Fruit fly (Drosophila melanogaster) whole organism, pupa: Measurements from ENCODE around the gene CG31709.

Source experiments
- CG10348 ChIP-seq: fragments of 200-800 bp; sonication (Bioruptor generic); IDR thresholded peaks from 2 replicates; pipeline ENCODE4 v1.3.6; 2022; ENCODE audit warnings: missing biosample characterization, missing genetic modification characterization
- CG12605 ChIP-seq: fragments of 200-800 bp; sonication (Bioruptor generic); IDR thresholded peaks from 2 replicates; pipeline ENCODE4 v1.3.6; 2022; ENCODE audit warnings: missing biosample characterization, missing genetic modification characterization
- CG13204 ChIP-seq: fragments of 200-800 bp; sonication (Bioruptor generic); optimal IDR thresholded peaks from 2 replicates; lab custom pipeline; 2018; ENCODE audit warnings: missing biosample characterization, mild to moderate bottlenecking, missing genetic modification characterization, moderate library complexity
- CG14655 ChIP-seq: fragments of 200-800 bp; sonication (Bioruptor generic); optimal IDR thresholded peaks from 3 replicates; lab custom pipeline; 2017; ENCODE audit warnings: mild to moderate bottlenecking, missing biosample characterization, missing genetic modification reagents, missing genetic modification characterization
- CG15710 ChIP-seq: fragments of 200-800 bp; sonication (Bioruptor generic); optimal IDR thresholded peaks from 2 replicates; lab custom pipeline; 2018; ENCODE audit warnings: missing biosample characterization, mild to moderate bottlenecking, missing genetic modification characterization, moderate library complexity
- CG17806 ChIP-seq: fragments of 200-800 bp; sonication (Bioruptor generic); optimal IDR thresholded peaks from 2 replicates; lab custom pipeline; 2018; ENCODE audit warnings: missing biosample characterization, mild to moderate bottlenecking, missing genetic modification characterization, moderate library complexity
- CG32121 ChIP-seq: fragments of 200-800 bp; sonication (Bioruptor generic); IDR thresholded peaks from 2 replicates; pipeline ENCODE4 v1.3.6; 2022; ENCODE audit warnings: missing biosample characterization, missing genetic modification characterization
- CG34367 ChIP-seq: fragments of 200-800 bp; sonication (Bioruptor generic); optimal IDR thresholded peaks from 2 replicates; lab custom pipeline; 2018; ENCODE audit warnings: missing biosample characterization, mild to moderate bottlenecking, missing genetic modification characterization
- CG4496 ChIP-seq: fragments of 200-800 bp; sonication (Bioruptor generic); IDR thresholded peaks from 3 replicates; pipeline ENCODE4 v1.3.6; 2022; ENCODE audit warnings: missing biosample characterization, missing genetic modification characterization
- CG8159 ChIP-seq: fragments of 200-800 bp; sonication (Bioruptor generic); optimal IDR thresholded peaks from 3 replicates; lab custom pipeline; 2018; ENCODE audit warnings: missing biosample characterization, mild to moderate bottlenecking, missing genetic modification characterization, moderate library complexity
- CG8301 ChIP-seq: fragments of 200-800 bp; sonication (Bioruptor generic); optimal IDR thresholded peaks from 2 replicates; lab custom pipeline; 2018; ENCODE audit warnings: missing biosample characterization, mild to moderate bottlenecking, missing genetic modification characterization
- CG9948 ChIP-seq: fragments of 200-800 bp; sonication (Bioruptor generic); optimal IDR thresholded peaks from 2 replicates; lab custom pipeline; 2018; ENCODE audit warnings: missing biosample characterization, mild to moderate bottlenecking, missing genetic modification characterization, moderate library complexity
- D1 ChIP-seq: fragments of 200-800 bp; sonication (Bioruptor generic); optimal IDR thresholded peaks from 2 replicates; lab custom pipeline; 2018; ENCODE audit warnings: missing biosample characterization, mild to moderate bottlenecking, missing genetic modification characterization, moderate library complexity
- EcR ChIP-seq: fragments of 200-800 bp; sonication (Bioruptor generic); optimal IDR thresholded peaks from 3 replicates; lab custom pipeline; 2019; ENCODE audit warnings: missing biosample characterization, missing genetic modification characterization, mild to moderate bottlenecking, moderate library complexity, missing genetic modification reagents
- Ets98B ChIP-seq: fragments of 200-800 bp; sonication (Bioruptor generic); IDR thresholded peaks from 2 replicates; pipeline ENCODE4 v1.3.6; 2022; ENCODE audit warnings: missing biosample characterization, missing genetic modification characterization
- Pif1A ChIP-seq: fragments of 200-800 bp; sonication (Bioruptor generic); optimal IDR thresholded peaks from 3 replicates; lab custom pipeline; 2016; ENCODE audit warnings: missing biosample characterization, missing genetic modification characterization
- Pif1B ChIP-seq: fragments of 200-800 bp; sonication (Bioruptor generic); optimal IDR thresholded peaks from 3 replicates; lab custom pipeline; 2016; ENCODE audit warnings: missing biosample characterization, missing genetic modification characterization
- Snoo ChIP-seq: fragments of 200-800 bp; sonication (Bioruptor generic); optimal IDR thresholded peaks from 3 replicates; lab custom pipeline; 2017; ENCODE audit warnings: missing biosample characterization, mild to moderate bottlenecking, missing genetic modification characterization, inconsistent platforms
- fd96Ca ChIP-seq: fragments of 200-800 bp; sonication (Bioruptor generic); IDR thresholded peaks from 3 replicates; pipeline ENCODE4 v1.3.6; 2022; ENCODE audit warnings: missing biosample characterization, missing genetic modification characterization
- gl ChIP-seq: fragments of 200-800 bp; sonication (Bioruptor generic); optimal IDR thresholded peaks from 2 replicates; lab custom pipeline; 2018; ENCODE audit warnings: missing biosample characterization, mild to moderate bottlenecking, missing genetic modification characterization
- rn ChIP-seq: fragments of 200-800 bp; sonication (Bioruptor generic); IDR thresholded peaks from 2 replicates; pipeline ENCODE4 v1.3.6; 2022; ENCODE audit warnings: missing biosample characterization, missing genetic modification characterization

Gene CG31709

DNA sequence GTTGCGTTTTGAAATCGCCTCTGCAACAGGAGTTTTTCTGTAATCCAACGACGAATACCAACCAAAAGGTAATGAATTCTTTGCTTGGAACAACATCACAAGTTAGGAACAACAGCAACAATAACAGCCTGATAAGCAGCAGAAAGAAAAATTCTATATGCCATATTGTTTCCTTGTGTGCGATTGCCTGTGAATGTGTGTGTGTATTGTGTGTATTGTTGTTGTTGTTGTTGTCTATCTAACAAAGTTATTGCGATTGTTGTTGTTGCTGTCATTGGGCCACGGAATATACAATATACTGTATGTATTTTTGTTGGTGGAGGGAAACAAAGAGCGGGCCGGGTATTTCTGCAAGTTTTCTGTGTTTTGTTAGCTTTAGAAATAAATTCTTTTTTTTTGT is 10.3 kb downstream of the CG31709 start:
- TF ChIP-seq CG12605 (GFP tag; lab: Robert Waterston, UW) (no peak), gl (tag; lab: Kevin White, UChicago) (no peak), CG8301 (tag; lab: Kevin White, UChicago) (no peak), Snoo (tag; lab: Kevin White, UChicago) (no peak), Ets98B (GFP tag; lab: Robert Waterston, UW) (no peak)
- TF ChIP-seq, all 21 proteins: peak for 0

DNA sequence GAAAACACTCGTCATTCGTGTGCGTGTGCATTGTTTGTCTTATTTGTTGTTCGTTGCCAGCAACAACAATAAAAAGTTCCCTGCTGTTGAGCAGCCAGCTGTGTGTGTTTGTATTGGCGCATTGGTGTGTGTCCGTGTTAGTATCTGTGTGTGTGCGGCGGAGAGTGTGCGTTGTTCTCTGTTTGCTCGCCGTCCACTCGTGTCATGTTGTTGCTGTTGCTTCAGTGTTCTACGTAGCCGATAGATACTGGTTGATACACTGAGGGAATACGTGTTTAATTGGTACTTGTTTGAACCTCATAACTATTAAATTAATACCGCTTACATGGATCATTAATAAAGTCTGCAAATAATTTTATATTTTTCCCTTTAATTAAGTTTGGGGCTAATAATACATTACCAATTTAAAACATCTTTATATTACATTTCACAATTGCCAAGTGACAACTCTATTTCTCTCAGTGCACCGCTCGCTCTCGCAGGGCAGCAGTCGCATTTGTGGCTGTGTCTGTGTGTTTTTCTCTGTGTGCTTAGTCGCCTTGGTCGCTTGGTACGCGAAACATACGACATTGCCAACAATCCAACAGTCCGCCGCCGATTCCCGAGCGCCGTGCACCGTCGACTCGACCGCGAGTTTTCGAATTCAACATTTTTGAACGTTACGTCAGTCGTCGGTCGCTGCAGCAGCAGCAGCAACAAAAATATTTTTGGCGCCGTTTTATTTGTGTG is 10.9 kb downstream of the CG31709 start, which contains the start of gene brwl:
Gene brwl (plus strand): TSS at position 531 of the 729 bp plus-strand sequence.
- TF ChIP-seq CG15710 (tag; lab: Kevin White, UChicago) (peak; percentile 99), CG9948 (tag; lab: Kevin White, UChicago) (peak; percentile 99), CG13204 (GFP tag; lab: Kevin White, UChicago) (peak; percentile 94), CG14655 (peak; percentile 99), CG8159 (tag; lab: Kevin White, UChicago) (peak; percentile 99), CG32121 (peak; percentile 99), CG8301 (tag; lab: Kevin White, UChicago) (peak; percentile 99), CG17806 (tag; lab: Kevin White, UChicago) (peak; percentile 99), rn (GFP tag; lab: Robert Waterston, UW) (peak; percentile 97), CG12605 (GFP tag; lab: Robert Waterston, UW) (peak; percentile 96), CG4496 (GFP tag; lab: Robert Waterston, UW) (peak; percentile 98), CG10348 (GFP tag; lab: Robert Waterston, UW) (peak; percentile 94), Snoo (tag; lab: Kevin White, UChicago) (peak; percentile 98), EcR (GFP tag; lab: Kevin White, UChicago) (peak; percentile 50), CG34367 (tag; lab: Kevin White, UChicago) (peak; percentile 98), Ets98B (GFP tag; lab: Robert Waterston, UW) (peak; percentile 97), D1 (tag; lab: Kevin White, UChicago) (peak; percentile 98), fd96Ca (GFP tag; lab: Robert Waterston, UW) (peak; percentile 95), gl (tag; lab: Kevin White, UChicago) (peak; percentile 94), Pif1B (GFP tag; lab: Kevin White, UChicago) (peak; percentile 97), Pif1A (GFP tag; lab: Kevin White, UChicago) (peak; percentile 98)

DNA sequence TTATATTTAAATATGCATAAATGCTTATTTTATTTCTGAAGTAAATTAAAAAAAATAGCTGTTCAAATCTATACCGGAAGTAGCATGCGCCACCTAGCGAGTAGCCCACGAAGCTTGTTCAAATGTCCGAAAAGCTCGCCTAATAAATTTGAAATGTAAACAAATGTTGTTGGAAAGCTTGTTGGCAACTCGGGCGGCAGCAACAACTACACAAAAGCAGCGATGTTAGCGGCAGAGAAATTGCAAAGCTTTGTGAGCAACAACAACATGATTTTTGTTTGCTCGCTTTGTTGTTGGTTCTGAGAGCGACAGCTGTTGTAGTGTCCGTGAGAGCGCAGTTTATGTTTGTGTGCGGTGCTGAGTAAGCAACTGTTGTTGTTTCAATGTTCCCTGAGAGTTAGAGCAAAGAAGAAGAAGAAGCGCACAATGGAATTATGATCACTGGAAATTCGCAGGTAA is 12.0 kb downstream of the CG31709 start:
- TF ChIP-seq CG14655 (peak; percentile 71), EcR (GFP tag; lab: Kevin White, UChicago) (no peak), CG13204 (GFP tag; lab: Kevin White, UChicago) (peak; percentile 57), Snoo (tag; lab: Kevin White, UChicago) (peak; percentile 90), CG12605 (GFP tag; lab: Robert Waterston, UW) (peak; percentile 88), CG17806 (tag; lab: Kevin White, UChicago) (peak; percentile 30), CG4496 (GFP tag; lab: Robert Waterston, UW) (peak; percentile 97), gl (tag; lab: Kevin White, UChicago) (peak; percentile 58), CG32121 (peak; percentile 82), rn (GFP tag; lab: Robert Waterston, UW) (no peak; the same call in 1 of the 2 replicates), CG34367 (tag; lab: Kevin White, UChicago) (peak; percentile 63), CG8159 (tag; lab: Kevin White, UChicago) (peak; percentile 36), CG9948 (tag; lab: Kevin White, UChicago) (peak; percentile 19), CG8301 (tag; lab: Kevin White, UChicago) (peak; percentile 57), Ets98B (GFP tag; lab: Robert Waterston, UW) (peak; percentile 92), D1 (tag; lab: Kevin White, UChicago) (peak; percentile 36), fd96Ca (GFP tag; lab: Robert Waterston, UW) (peak; percentile 88), CG10348 (GFP tag; lab: Robert Waterston, UW) (no peak), Pif1A (GFP tag; lab: Kevin White, UChicago) (peak; percentile 89), Pif1B (GFP tag; lab: Kevin White, UChicago) (peak; percentile 82), CG15710 (tag; lab: Kevin White, UChicago) (peak; percentile 35)

DNA sequence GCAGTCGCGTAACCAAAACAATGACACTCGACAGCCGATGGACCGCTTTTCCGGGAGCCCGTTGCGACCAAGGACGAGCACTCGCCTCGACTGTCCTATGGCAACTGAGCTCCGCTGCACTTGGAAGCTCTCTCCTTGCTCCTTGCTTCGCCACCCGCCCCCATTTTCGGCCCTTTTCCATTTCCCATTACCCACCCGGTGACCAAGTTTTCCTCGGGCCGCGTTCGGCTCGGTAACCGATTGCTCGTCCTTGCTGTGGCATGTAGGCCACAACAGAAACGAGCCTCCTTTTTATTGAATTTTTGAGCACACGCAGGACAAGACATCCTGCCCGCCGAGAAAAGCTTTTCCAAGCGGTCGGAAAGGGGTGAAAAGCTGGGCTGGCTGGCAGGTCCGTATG is 12.8 kb downstream of the CG31709 start, which contains the start of gene jp:
Gene jp (minus strand): TSS at position 95 of the 400 bp plus-strand sequence.
- TF ChIP-seq CG13204 (GFP tag; lab: Kevin White, UChicago) (peak; percentile 24), CG17806 (tag; lab: Kevin White, UChicago) (no peak)

DNA sequence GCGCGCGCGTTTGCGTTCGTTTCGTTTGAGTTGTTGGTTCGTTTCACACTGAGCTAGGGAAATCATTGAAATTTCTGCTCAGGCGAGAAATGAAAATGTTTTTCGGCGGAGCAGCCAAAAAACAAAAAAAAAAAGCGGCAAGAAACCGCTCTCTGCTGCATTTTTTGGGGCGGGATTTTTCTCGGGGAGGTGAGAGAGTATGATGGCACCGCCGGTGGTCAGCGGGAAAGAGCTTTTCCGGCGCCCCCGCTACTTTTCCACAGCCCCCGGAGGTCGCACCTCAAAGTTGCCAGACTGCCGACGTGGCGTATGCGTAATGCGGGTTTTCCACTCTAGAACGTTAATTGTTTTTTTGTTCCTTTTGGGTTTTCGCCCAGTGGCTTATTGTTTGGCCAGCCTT is 14.1 kb downstream of the CG31709 start, which contains the start of gene CG46468:
Gene CG46468 (minus strand): TSS at position 52 of the 400 bp plus-strand sequence.
- TF ChIP-seq CG8159 (tag; lab: Kevin White, UChicago) (no peak), Pif1A (GFP tag; lab: Kevin White, UChicago) (no peak), CG12605 (GFP tag; lab: Robert Waterston, UW) (no peak), CG4496 (GFP tag; lab: Robert Waterston, UW) (no peak), CG9948 (tag; lab: Kevin White, UChicago) (no peak), CG32121 (peak; percentile 52), rn (GFP tag; lab: Robert Waterston, UW) (no peak), EcR (GFP tag; lab: Kevin White, UChicago) (no peak), Ets98B (GFP tag; lab: Robert Waterston, UW) (peak; percentile 40; the same call in 1 of the 2 replicates), CG17806 (tag; lab: Kevin White, UChicago) (no peak), fd96Ca (GFP tag; lab: Robert Waterston, UW) (peak; percentile 17; the same call in 1 of the 3 replicates), CG34367 (tag; lab: Kevin White, UChicago) (no peak)
